Worm (Caenorhabditis elegans) whole organism, L4/young adult: ENCODE measurements around the gene F10G7.5.

Source experiments
- W03F9.2 ChIP-seq: fragments of 150-350 bp; optimal IDR thresholded peaks from 2 replicates; lab custom pipeline; 2014; ENCODE audit warnings: missing biosample characterization, missing genetic modification characterization
- dao-5 ChIP-seq: sonication (generic microtip); optimal IDR thresholded peaks from 2 replicates; lab custom pipeline; 2016; ENCODE audit warnings: missing genotype, missing genetic modification characterization, moderate library complexity, missing compliant biosample characterization
- him-1 ChIP-seq: sonication (generic microtip); optimal IDR thresholded peaks from 2 replicates; lab custom pipeline; 2016; ENCODE audit warnings: missing genotype, missing genetic modification reagents, missing genetic modification characterization, missing compliant biosample characterization

DNA sequence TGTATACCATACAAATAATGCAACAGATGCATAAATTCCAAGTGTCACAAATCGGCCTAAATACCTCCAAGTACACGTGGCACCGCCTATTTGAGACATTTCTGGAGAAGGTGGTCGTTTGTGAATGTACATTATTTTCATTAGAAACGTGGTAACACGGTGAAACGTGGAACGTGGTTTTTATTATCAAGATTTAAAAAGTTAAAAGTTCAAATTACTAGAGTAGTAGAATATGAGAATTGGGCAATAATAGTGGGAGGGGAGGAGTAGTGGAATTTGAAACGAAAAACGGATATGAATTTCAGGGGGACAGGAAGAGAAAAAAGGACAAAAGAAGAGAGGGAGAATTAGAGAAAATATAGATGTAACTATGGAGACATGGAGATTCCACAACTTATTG lies 37.4 kb upstream of the F10G7.5 start, which contains the start of gene fut-6:
- no peak for TF ChIP-seq him-1 (tag; lab: Kevin White, UChicago)
- no peak for TF ChIP-seq dao-5 (tag; lab: Kevin White, UChicago)
- TF ChIP-seq W03F9.2: no peak
